Worm (Caenorhabditis elegans) whole organism, L3 larva: ENCODE data around the gene srt-63.

Experiments used
- R02D3.7 ChIP-seq: fragments of 150-350 bp; optimal IDR thresholded peaks from 2 replicates; lab custom pipeline; 2014; ENCODE audit warnings: missing biosample characterization, missing genetic modification characterization
- ZK546.5 ChIP-seq: sonication (generic microtip); optimal IDR thresholded peaks from 2 replicates; lab custom pipeline; 2017; ENCODE audit warnings: missing biosample characterization, missing genetic modification characterization
- aly-2 ChIP-seq: fragments of 150-350 bp; optimal IDR thresholded peaks from 2 replicates; lab custom pipeline; 2014; ENCODE audit warnings: missing biosample characterization, missing genetic modification characterization
- ama-1 ChIP-seq: fragments of 150-350 bp; optimal IDR thresholded peaks from 2 replicates; lab custom pipeline; 2018
- ceh-16 ChIP-seq: sonication (generic microtip); optimal IDR thresholded peaks from 2 replicates; lab custom pipeline; 2017; ENCODE audit warnings: missing biosample characterization, missing genetic modification characterization
- ceh-28 ChIP-seq: fragments of 150-350 bp; optimal IDR thresholded peaks from 2 replicates; lab custom pipeline; 2014; ENCODE audit warnings: missing biosample characterization, missing genetic modification reagents, missing genetic modification characterization
- ceh-82 ChIP-seq: fragments of 150-350 bp; optimal IDR thresholded peaks from 2 replicates; lab custom pipeline; 2014; ENCODE audit warnings: missing biosample characterization, missing genetic modification characterization
- ceh-9 ChIP-seq: sonication (generic microtip); optimal IDR thresholded peaks from 2 replicates; lab custom pipeline; 2018; ENCODE audit warnings: missing biosample characterization, missing genetic modification characterization
- egl-27 ChIP-seq: sonication (generic microtip); optimal IDR thresholded peaks from 4 replicates; lab custom pipeline; 2017; ENCODE audit warnings: missing biosample characterization, missing genetic modification reagents, missing genetic modification characterization
- egl-5 ChIP-seq: fragments of 150-350 bp; optimal IDR thresholded peaks from 2 replicates; lab custom pipeline; 2017; ENCODE audit warnings: missing biosample characterization, missing genetic modification reagents, missing genetic modification characterization, inconsistent platforms
- elt-1 ChIP-seq: fragments of 150-350 bp; optimal IDR thresholded peaks from 2 replicates; lab custom pipeline; 2014; ENCODE audit warnings: missing biosample characterization, missing genetic modification characterization
- elt-2 ChIP-seq: sonication (generic microtip); optimal IDR thresholded peaks from 2 replicates; lab custom pipeline; 2016; ENCODE audit warnings: missing genetic modification reagents, mild to moderate bottlenecking, missing genetic modification characterization, missing compliant biosample characterization
- fkh-10 ChIP-seq: sonication (generic microtip); optimal IDR thresholded peaks from 2 replicates; lab custom pipeline; 2017; ENCODE audit warnings: missing biosample characterization, missing genetic modification reagents, missing genetic modification characterization
- fkh-2 ChIP-seq: fragments of 150-350 bp; optimal IDR thresholded peaks from 2 replicates; lab custom pipeline; 2014; ENCODE audit warnings: missing biosample characterization, missing genetic modification reagents, missing genetic modification characterization
- lin-15B ChIP-seq: fragments of 150-350 bp; optimal IDR thresholded peaks from 2 replicates; lab custom pipeline; 2014; ENCODE audit warnings: missing biosample characterization, missing genetic modification characterization
- lin-39 ChIP-seq: fragments of 150-350 bp; optimal IDR thresholded peaks from 2 replicates; lab custom pipeline; 2018; ENCODE audit warnings: missing biosample characterization, missing genetic modification reagents, missing genetic modification characterization
- lsy-12 ChIP-seq: sonication (generic microtip); optimal IDR thresholded peaks from 2 replicates; lab custom pipeline; 2016; ENCODE audit warnings: mild to moderate bottlenecking, missing genetic modification characterization, missing compliant biosample characterization
- mdl-1 ChIP-seq: fragments of 150-350 bp; optimal IDR thresholded peaks from 2 replicates; lab custom pipeline; 2014; ENCODE audit warnings: missing biosample characterization, missing genetic modification characterization
- mml-1 ChIP-seq: fragments of 150-350 bp; sonication (generic microtip); optimal IDR thresholded peaks from 3 replicates; lab custom pipeline; 2014; ENCODE audit warnings: missing biosample characterization, missing genetic modification characterization
- nfya-1 ChIP-seq: sonication (generic microtip); optimal IDR thresholded peaks from 2 replicates; lab custom pipeline; 2017; ENCODE audit warnings: missing genetic modification characterization, mild to moderate bottlenecking, missing compliant biosample characterization, antibody characterized with exemption, moderate library complexity; ENCODE audit not compliant: insufficient read depth
- nhr-11 ChIP-seq: fragments of 150-350 bp; optimal IDR thresholded peaks from 2 replicates; lab custom pipeline; 2014; ENCODE audit warnings: missing biosample characterization, missing genetic modification characterization
- nhr-12 ChIP-seq: fragments of 150-350 bp; optimal IDR thresholded peaks from 2 replicates; lab custom pipeline; 2014; ENCODE audit warnings: missing biosample characterization, missing genetic modification characterization
- nhr-23 ChIP-seq: fragments of 150-350 bp; optimal IDR thresholded peaks from 2 replicates; lab custom pipeline; 2014; ENCODE audit warnings: missing biosample characterization, missing genetic modification reagents, missing genetic modification characterization
- nhr-237 ChIP-seq: fragments of 150-350 bp; optimal IDR thresholded peaks from 2 replicates; lab custom pipeline; 2014; ENCODE audit warnings: missing biosample characterization, missing genetic modification characterization
- nhr-25 ChIP-seq: sonication (generic microtip); optimal IDR thresholded peaks from 2 replicates; lab custom pipeline; 2017; ENCODE audit warnings: missing biosample characterization, missing genetic modification characterization
- nhr-28 ChIP-seq: fragments of 150-350 bp; optimal IDR thresholded peaks from 2 replicates; lab custom pipeline; 2014; ENCODE audit warnings: missing biosample characterization, missing genetic modification characterization
- nhr-43 ChIP-seq: sonication (generic microtip); optimal IDR thresholded peaks from 2 replicates; lab custom pipeline; 2016; ENCODE audit warnings: mild to moderate bottlenecking, missing genetic modification characterization, missing compliant biosample characterization; ENCODE audit not compliant: poor library complexity, severe bottlenecking
- nhr-76 ChIP-seq: fragments of 150-350 bp; sonication (generic microtip); optimal IDR thresholded peaks from 5 replicates; lab custom pipeline; 2014; ENCODE audit warnings: missing biosample characterization, missing genetic modification characterization
- nhr-77 ChIP-seq: fragments of 150-350 bp; optimal IDR thresholded peaks from 2 replicates; lab custom pipeline; 2014; ENCODE audit warnings: missing biosample characterization, missing genetic modification characterization
- pha-4 ChIP-seq: fragments of 150-350 bp; optimal IDR thresholded peaks from 2 replicates; lab custom pipeline; 2014; ENCODE audit warnings: missing biosample characterization, missing genetic modification reagents, missing genetic modification characterization
- pqm-1 ChIP-seq: fragments of 150-350 bp; optimal IDR thresholded peaks from 2 replicates; lab custom pipeline; 2017; ENCODE audit warnings: missing biosample characterization, missing genetic modification characterization, inconsistent platforms
- sea-2 ChIP-seq: fragments of 150-350 bp; sonication (generic microtip); optimal IDR thresholded peaks from 4 replicates; lab custom pipeline; 2014; ENCODE audit warnings: missing biosample characterization, missing genetic modification reagents, missing genetic modification characterization
- skn-1 ChIP-seq: fragments of 150-350 bp; optimal IDR thresholded peaks from 2 replicates; lab custom pipeline; 2014; ENCODE audit warnings: missing biosample characterization, missing genetic modification characterization
- snpc-4 ChIP-seq: fragments of 150-350 bp; optimal IDR thresholded peaks from 2 replicates; lab custom pipeline; 2014; ENCODE audit warnings: missing biosample characterization, missing genetic modification characterization
- tbx-2 ChIP-seq: sonication (generic microtip); optimal IDR thresholded peaks from 2 replicates; lab custom pipeline; 2016; ENCODE audit warnings: mild to moderate bottlenecking, missing genetic modification characterization, missing compliant biosample characterization
- unc-39 ChIP-seq: sonication (generic microtip); optimal IDR thresholded peaks from 4 replicates; lab custom pipeline; 2017; ENCODE audit warnings: missing biosample characterization, missing genetic modification characterization
- unc-62 ChIP-seq: fragments of 150-350 bp; sonication (generic microtip); optimal IDR thresholded peaks from 4 replicates; lab custom pipeline; 2014; ENCODE audit warnings: missing biosample characterization, missing genetic modification reagents, missing genetic modification characterization
- zag-1 ChIP-seq: fragments of 150-350 bp; optimal IDR thresholded peaks from 2 replicates; lab custom pipeline; 2014; ENCODE audit warnings: missing biosample characterization, missing genetic modification characterization
- ztf-11 ChIP-seq: fragments of 150-350 bp; optimal IDR thresholded peaks from 2 replicates; lab custom pipeline; 2014; ENCODE audit warnings: missing biosample characterization, missing genetic modification characterization

Gene srt-63

ce11 chrV:3230150-3230549 is 25.8 kb downstream of the srt-63 start:
- TF ChIP-seq R02D3.7 (tag; lab: Kevin White, UChicago) (no peak), nhr-23 (tag; lab: Kevin White, UChicago) (no peak), skn-1 (tag; lab: Kevin White, UChicago) (no peak), nhr-237 (tag; lab: Kevin White, UChicago) (no peak), elt-2 (tag; lab: Kevin White, UChicago) (no peak), nfya-1 (tag; lab: Kevin White, UChicago) (no peak), nhr-77 (tag; lab: Kevin White, UChicago) (no peak)

- TF ChIP-seq snpc-4 (no peak), ZK546.5 (tag; lab: Kevin White, UChicago) (no peak), elt-1 (no peak), ceh-16 (tag; lab: Kevin White, UChicago) (no peak), nhr-25 (no peak), nhr-11 (tag; lab: Kevin White, UChicago) (no peak), nhr-12 (tag; lab: Kevin White, UChicago) (no peak), nhr-43 (tag; lab: Kevin White, UChicago) (no peak), nhr-77 (tag; lab: Kevin White, UChicago) (no peak), elt-2 (tag; lab: Kevin White, UChicago) (no peak), nhr-76 (tag; lab: Kevin White, UChicago) (no peak), pqm-1 (tag; lab: Kevin White, UChicago) (no peak), ama-1 (lab: Kevin White, UChicago) (no peak), egl-27 (tag; lab: Kevin White, UChicago) (no peak), ceh-82 (no peak), egl-5 (tag; lab: Kevin White, UChicago) (no peak), mdl-1 (tag; lab: Kevin White, UChicago) (no peak), ztf-11 (no peak), mml-1 (tag; lab: Kevin White, UChicago) (no peak), unc-62 (GFP tag; lab: Kevin White, UChicago) (no peak)
- TF ChIP-seq, all 47 proteins: peak for 0
Measured at ce11 chrV:3227373-3227772, 28.6 kb downstream of the srt-63 start, which contains the start of gene K08D9.2. K08D9.2 (plus strand) TSS chrV:3227673.

ce11 chrV:3218604-3219003 is 37.3 kb downstream of the srt-63 start:
- TF ChIP-seq ceh-82, result no peak
- no peak for TF ChIP-seq nhr-28 (tag; lab: Kevin White, UChicago)
- no peak for TF ChIP-seq unc-39
- TF ChIP-seq zag-1 (tag; lab: Kevin White, UChicago), result no peak
- TF ChIP-seq elt-1, result no peak

ce11 chrV:3210147-3210546 is 45.8 kb downstream of the srt-63 start, which contains the start of gene apx-1:
apx-1 (plus strand) TSS chrV:3210196.
- TF ChIP-seq mdl-1 (tag; lab: Kevin White, UChicago) (no peak), elt-1 (no peak), sea-2 (GFP tag; lab: Kevin White, UChicago) (no peak), zag-1 (tag; lab: Kevin White, UChicago) (no peak), nhr-43 (tag; lab: Kevin White, UChicago) (no peak), lin-15B (tag; lab: Kevin White, UChicago) (no peak), lin-39 (tag; lab: Kevin White, UChicago) (no peak), egl-27 (tag; lab: Kevin White, UChicago) (no peak), fkh-10 (GFP tag; lab: Kevin White, UChicago) (no peak), ceh-9 (tag; lab: Kevin White, UChicago) (no peak), aly-2 (tag; lab: Kevin White, UChicago) (no peak), nhr-12 (tag; lab: Kevin White, UChicago) (no peak), unc-39 (no peak), tbx-2 (no peak), ceh-28 (tag; lab: Kevin White, UChicago) (no peak)

- TF ChIP-seq pha-4 (tag; lab: Kevin White, UChicago) (no peak), ztf-11 (no peak), ceh-82 (no peak), elt-1 (no peak), nhr-28 (tag; lab: Kevin White, UChicago) (no peak), lsy-12 (no peak), fkh-2 (no peak), nhr-237 (tag; lab: Kevin White, UChicago) (no peak), skn-1 (tag; lab: Kevin White, UChicago) (no peak)
Measured at ce11 chrV:3208940-3209339, 47.0 kb downstream of the srt-63 start.
